Worm (Caenorhabditis elegans): ENCODE results near the gene cyp-33E2.

The cyp-33E2 gene

ce11 chrIV:8631033-8631432 is 18.9 kb downstream of the cyp-33E2 start, which contains the start of gene dgk-4:
Gene dgk-4 (plus strand): TSS chrIV:8631333.
- TF ChIP-seq mep-1 (tag; optimal IDR thresholded peaks at IDR 0.05) (no peak), hpl-2 (GFP tag; optimal IDR thresholded peaks at IDR 0.05) (no peak), jun-1 (tag; optimal IDR thresholded peaks at IDR 0.05) (no peak), nhr-11 (tag; optimal IDR thresholded peaks at IDR 0.05) (no peak), snu-23 (GFP tag; optimal IDR thresholded peaks at IDR 0.05) (no peak), pqm-1 (tag; optimal IDR thresholded peaks at IDR 0.05) (no peak)

ce11 chrIV:8638761-8639160 is 26.6 kb downstream of the cyp-33E2 start, which contains the start of gene F42A9.9:
Gene F42A9.9 (minus strand): TSS chrIV:8638861.
- TF ChIP-seq xbp-1 (tag; optimal IDR thresholded peaks at IDR 0.05) = no peak
- no peak for TF ChIP-seq fkh-8 (tag; optimal IDR thresholded peaks at IDR 0.05)
- no peak for TF ChIP-seq egl-27 (tag; optimal IDR thresholded peaks at IDR 0.05)
- no peak for TF ChIP-seq ceh-90 (tag; optimal IDR thresholded peaks at IDR 0.05)
- TF ChIP-seq unc-62 (GFP tag; optimal IDR thresholded peaks at IDR 0.05) = no peak
- no peak for TF ChIP-seq egl-13 (tag; optimal IDR thresholded peaks at IDR 0.05)
- no peak for TF ChIP-seq aha-1 (tag; optimal IDR thresholded peaks at IDR 0.05)
- TF ChIP-seq ceh-82 (tag; optimal IDR thresholded peaks at IDR 0.05) = no peak
- no peak for TF ChIP-seq ces-1 (GFP tag; optimal IDR thresholded peaks at IDR 0.05)
- TF ChIP-seq unc-98 (GFP tag; IDR thresholded peaks at IDR 0.05) = no peak
- no peak for TF ChIP-seq mab-9 (GFP tag; IDR thresholded peaks at IDR 0.05)

- TF ChIP-seq ets-5 (GFP tag; IDR thresholded peaks at IDR 0.05) = no peak
- TF ChIP-seq vab-15 (tag; optimal IDR thresholded peaks at IDR 0.05) = no peak
- TF ChIP-seq zip-4 (GFP tag; optimal IDR thresholded peaks at IDR 0.05) = no peak
- no peak for TF ChIP-seq ceh-8 (GFP tag; optimal IDR thresholded peaks at IDR 0.05)
- no peak for TF ChIP-seq nhr-20 (tag; optimal IDR thresholded peaks at IDR 0.05)
- no peak for TF ChIP-seq sptf-1 (tag; optimal IDR thresholded peaks at IDR 0.05)
- TF ChIP-seq hlh-4 (tag; optimal IDR thresholded peaks at IDR 0.05) = no peak
- TF ChIP-seq skn-1 (tag; optimal IDR thresholded peaks at IDR 0.05) = no peak
- TF ChIP-seq aha-1 (tag; optimal IDR thresholded peaks at IDR 0.05) = no peak
- no peak for TF ChIP-seq ceh-88 (GFP tag; IDR thresholded peaks at IDR 0.05)
- TF ChIP-seq unc-86 (tag; optimal IDR thresholded peaks at IDR 0.05) = no peak
- TF ChIP-seq lin-35 (GFP tag; optimal IDR thresholded peaks at IDR 0.05) = no peak
- TF ChIP-seq unc-98 (GFP tag; IDR thresholded peaks at IDR 0.05) = no peak
- no peak for TF ChIP-seq mep-1 (tag; optimal IDR thresholded peaks at IDR 0.05)
- TF ChIP-seq lin-13 (GFP tag; optimal IDR thresholded peaks at IDR 0.05) = no peak
- no peak for TF ChIP-seq nhr-47 (tag; optimal IDR thresholded peaks at IDR 0.05)
- TF ChIP-seq efl-1 (optimal IDR thresholded peaks at IDR 0.05) = no peak
- no peak for TF ChIP-seq efl-1 (GFP tag; optimal IDR thresholded peaks at IDR 0.05 in 1 of 2)
Observed at ce11 chrIV:8644432-8644831, 32.3 kb downstream of the cyp-33E2 start, which contains the start of gene C49C8.3. Gene C49C8.3 (plus strand): TSS chrIV:8644732.

- TF ChIP-seq xbp-1 (tag; optimal IDR thresholded peaks at IDR 0.05) (no peak), pag-3 (tag; optimal IDR thresholded peaks at IDR 0.05; ENCODE audit: borderline replicate concordance, insufficient read depth) (no peak), lin-35 (GFP tag; optimal IDR thresholded peaks at IDR 0.05) (no peak), ztf-11 (tag; optimal IDR thresholded peaks at IDR 0.05) (no peak), nhr-20 (tag; optimal IDR thresholded peaks at IDR 0.05) (no peak), efl-1 (optimal IDR thresholded peaks at IDR 0.05) (no peak), efl-1 (GFP tag; optimal IDR thresholded peaks at IDR 0.05 in 1 of 2) (peak in 1 of 2 experiments; percentile 48), hpl-2 (GFP tag; optimal IDR thresholded peaks at IDR 0.05) (no peak)
Observed at ce11 chrIV:8648502-8648901, 36.4 kb downstream of the cyp-33E2 start, which contains the start of gene cyp-33E1. Gene cyp-33E1 (minus strand): TSS chrIV:8648602.

DNA sequence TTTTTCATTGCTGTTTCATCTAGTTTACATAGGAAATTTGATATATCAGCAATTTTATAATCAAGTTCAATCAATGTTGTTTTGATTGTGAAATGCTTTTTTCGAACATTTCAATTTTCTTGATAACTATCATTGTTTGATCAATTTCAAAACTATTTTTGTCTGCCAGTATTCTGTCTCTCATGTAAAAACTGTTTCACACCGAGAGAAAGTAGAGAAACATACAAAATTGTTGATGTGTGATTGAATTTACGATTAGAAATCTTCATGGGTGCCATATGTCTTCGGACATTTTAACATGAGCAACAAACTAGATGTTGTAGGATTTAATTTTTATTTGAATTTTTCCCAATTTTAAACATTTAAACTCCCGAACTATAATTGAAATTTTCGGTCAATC is 38.6 kb downstream of the cyp-33E2 start, which contains the start of gene C49C8.2:
Gene C49C8.2 (plus strand): TSS at position 393 of the 400 bp plus-strand sequence.
- no peak for TF ChIP-seq isw-1 (GFP tag; IDR thresholded peaks at IDR 0.05)
- peak; percentile 45 for TF ChIP-seq dsc-1 (tag; optimal IDR thresholded peaks at IDR 0.05)
- TF ChIP-seq egl-13 (tag; optimal IDR thresholded peaks at IDR 0.05) = no peak
- no peak for TF ChIP-seq nhr-28 (tag; optimal IDR thresholded peaks at IDR 0.05)
- TF ChIP-seq hlh-4 (tag; optimal IDR thresholded peaks at IDR 0.05) = no peak
- peak in 1 of 2 experiments; percentile 29 for TF ChIP-seq efl-1 (optimal IDR thresholded peaks at IDR 0.05)
- TF ChIP-seq efl-1 (GFP tag; optimal IDR thresholded peaks at IDR 0.05 in 1 of 2) = no peak
- TF ChIP-seq lin-35 (GFP tag; optimal IDR thresholded peaks at IDR 0.05) = peak in 1 of 2 experiments; percentile 48
- peak; percentile 20 for TF ChIP-seq nhr-85 (tag)
- TF ChIP-seq zag-1 (tag; optimal IDR thresholded peaks at IDR 0.05) = no peak
- peak in 1 of 2 experiments; percentile 30 for TF ChIP-seq lsy-2 (tag; optimal IDR thresholded peaks at IDR 0.05)
- TF ChIP-seq blmp-1 (tag; optimal IDR thresholded peaks at IDR 0.05) = peak; percentile 19
- TF ChIP-seq Y116A8C.19 (tag; optimal IDR thresholded peaks at IDR 0.05; ENCODE audit: borderline replicate concordance) = no peak
- TF ChIP-seq nhr-90 (tag; optimal IDR thresholded peaks at IDR 0.05; ENCODE audit: poor library complexity) = no peak
- TF ChIP-seq C04F5.9 (tag; optimal IDR thresholded peaks at IDR 0.05) = no peak
- TF ChIP-seq C34B4.2 (tag; optimal IDR thresholded peaks at IDR 0.05) = no peak
- TF ChIP-seq lin-14 (GFP tag; optimal IDR thresholded peaks at IDR 0.05) = no peak
- TF ChIP-seq zip-4 (GFP tag; optimal IDR thresholded peaks at IDR 0.05) = no peak
